Worm (Caenorhabditis elegans): ENCODE results near the gene F14H3.15.

F14H3.15 gene

DNA sequence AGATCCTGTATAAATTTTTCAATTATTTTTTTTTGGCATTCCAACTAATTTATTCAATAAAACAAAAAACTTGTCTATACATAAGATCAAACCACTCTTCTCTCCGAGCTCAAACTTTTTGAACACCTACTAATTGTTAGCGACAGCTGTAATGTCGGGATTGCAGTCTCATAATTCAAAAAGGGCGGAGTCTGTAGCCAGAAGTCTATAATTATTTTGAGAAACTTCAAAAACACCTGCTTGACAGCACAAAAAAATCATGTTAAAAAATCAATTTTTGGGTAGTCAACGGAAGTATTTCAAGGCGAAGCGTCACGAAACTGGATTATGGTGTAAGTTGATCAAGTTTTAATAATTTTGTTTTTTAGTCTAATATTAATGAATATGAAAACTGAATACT, 40.0 kb downstream of the F14H3.15 start, which contains the start of gene srx-44:
Gene srx-44, plus strand, starts transcription at position 301 of the 400 bp plus-strand sequence.
- TF ChIP-seq ets-4 (GFP tag; optimal IDR thresholded peaks at IDR 0.05) (no peak), lir-1 (GFP tag; conservative IDR thresholded peaks at IDR 0.05) (no peak), ceh-27 (GFP tag; optimal IDR thresholded peaks at IDR 0.05) (no peak), unc-62 (GFP tag; optimal IDR thresholded peaks at IDR 0.05) (no peak), unc-130 (GFP tag; optimal IDR thresholded peaks at IDR 0.05) (no peak), akir-1 (GFP tag; optimal IDR thresholded peaks at IDR 0.05) (no peak), D2030.7 (GFP tag; IDR thresholded peaks at IDR 0.05) (no peak), pha-4 (tag; optimal IDR thresholded peaks at IDR 0.05) (no peak), mes-4 (tag; optimal IDR thresholded peaks at IDR 0.05) (no peak)

DNA sequence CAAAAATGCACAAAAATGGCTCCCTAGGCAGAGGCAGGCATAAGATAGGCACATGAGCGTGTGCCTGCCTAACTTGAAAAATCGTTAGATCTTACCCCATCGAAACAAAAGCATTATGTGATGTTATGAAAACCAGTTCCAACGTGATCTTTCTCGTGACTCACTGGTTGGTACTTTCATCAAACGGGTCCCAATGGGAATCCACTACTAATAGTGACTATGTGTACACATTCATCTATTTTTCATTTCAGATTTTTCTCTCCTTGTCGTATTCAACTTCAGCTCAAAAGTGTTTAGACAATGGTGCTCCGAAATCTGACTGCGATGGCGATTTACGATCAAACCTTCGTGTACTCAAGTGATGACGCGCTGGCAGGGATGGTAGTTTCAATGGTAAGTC, 42.4 kb downstream of the F14H3.15 start, which contains the start of gene srx-43:
Gene srx-43, plus strand, starts transcription at position 301 of the 400 bp plus-strand sequence.
- TF ChIP-seq lin-26 (GFP tag; IDR thresholded peaks at IDR 0.05) (no peak), snpc-1.3 (tag; optimal IDR thresholded peaks at IDR 0.05; ENCODE audit: insufficient read depth) (no peak), athp-1 (tag; optimal IDR thresholded peaks at IDR 0.05) (no peak), F55B11.4 (tag; optimal IDR thresholded peaks at IDR 0.05; ENCODE audit: borderline replicate concordance, insufficient read depth) (no peak), ceh-79 (tag; optimal IDR thresholded peaks at IDR 0.05) (no peak), egl-18 (GFP tag; IDR thresholded peaks at IDR 0.05) (no peak), mcd-1 (GFP tag; IDR thresholded peaks at IDR 0.05) (no peak)

- TF ChIP-seq nfyb-1 (GFP tag; IDR thresholded peaks at IDR 0.05) (no peak), rpc-1 (optimal IDR thresholded peaks at IDR 0.05) (no peak), rpc-1 (tag; optimal IDR thresholded peaks at IDR 0.05) (no peak), F57C9.4 (tag; optimal IDR thresholded peaks at IDR 0.05) (no peak), F37B4.10 (GFP tag; IDR thresholded peaks at IDR 0.05) (no peak), nhr-80 (tag; optimal IDR thresholded peaks at IDR 0.05) (no peak), Y95B8A.8 (GFP tag; IDR thresholded peaks at IDR 0.05) (no peak), F49E8.2 (tag; optimal IDR thresholded peaks at IDR 0.05; ENCODE audit: insufficient read depth) (no peak)
Measured at ce11 chrV:16016977-16017376, 43.1 kb downstream of the F14H3.15 start.

DNA sequence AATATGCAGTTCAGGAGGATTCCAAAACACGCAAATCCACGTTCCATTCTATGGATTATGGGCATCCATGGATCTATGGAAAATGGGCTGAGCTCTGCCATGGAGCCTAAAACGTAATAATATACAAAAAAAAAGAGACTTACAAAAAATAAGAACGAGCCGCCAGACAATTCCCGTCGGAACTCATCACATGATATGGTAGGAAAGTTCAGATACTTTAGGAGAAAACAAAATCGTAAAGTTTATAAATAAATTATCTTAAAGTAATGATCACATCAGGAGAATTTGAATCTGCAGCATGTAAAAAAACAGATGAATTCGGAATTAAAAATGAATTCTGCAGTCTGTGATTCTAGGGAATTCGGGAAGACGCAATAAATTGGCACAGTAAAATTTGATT, 44.4 kb downstream of the F14H3.15 start, which contains the start of gene str-232:
Gene str-232, minus strand, starts transcription at position 101 of the 400 bp plus-strand sequence.
- TF ChIP-seq hrde-1 (tag; optimal IDR thresholded peaks at IDR 0.05; ENCODE audit: borderline replicate concordance) (no peak), lin-35 (GFP tag; optimal IDR thresholded peaks at IDR 0.05) (no peak), attf-5 (GFP tag; optimal IDR thresholded peaks at IDR 0.05) (no peak), mel-28 (tag; optimal IDR thresholded peaks at IDR 0.05; ENCODE audit: borderline replicate concordance) (no peak), nfyb-1 (GFP tag; IDR thresholded peaks at IDR 0.05) (no peak), ztf-22 (GFP tag; optimal IDR thresholded peaks at IDR 0.05) (no peak), ceh-79 (tag; optimal IDR thresholded peaks at IDR 0.05) (no peak), pbrm-1 (GFP tag; IDR thresholded peaks at IDR 0.05) (no peak), nhr-27 (tag; optimal IDR thresholded peaks at IDR 0.05) (no peak), F55B11.4 (tag; optimal IDR thresholded peaks at IDR 0.05; ENCODE audit: borderline replicate concordance, insufficient read depth) (no peak), F57C9.4 (tag; optimal IDR thresholded peaks at IDR 0.05) (no peak), snpc-3.4 (tag; optimal IDR thresholded peaks at IDR 0.05) (no peak), dpl-1 (GFP tag; optimal IDR thresholded peaks at IDR 0.05) (no peak), unc-130 (GFP tag; optimal IDR thresholded peaks at IDR 0.05) (no peak), F37B4.10 (GFP tag; IDR thresholded peaks at IDR 0.05) (no peak), tbp1 (GFP tag; optimal IDR thresholded peaks at IDR 0.05) (no peak), nhr-120 (GFP tag; IDR thresholded peaks at IDR 0.05) (no peak)
